Worm (Caenorhabditis elegans) whole organism, L3 larva: Measurements from ENCODE around the gene ufbp-1.

Experiments
- R02D3.7 ChIP-seq: fragments of 150-350 bp; optimal IDR thresholded peaks from 2 replicates; lab custom pipeline; 2014; ENCODE audit warnings: missing biosample characterization, missing genetic modification characterization
- ZK546.5 ChIP-seq: sonication (generic microtip); optimal IDR thresholded peaks from 2 replicates; lab custom pipeline; 2017; ENCODE audit warnings: missing biosample characterization, missing genetic modification characterization
- aly-2 ChIP-seq: fragments of 150-350 bp; optimal IDR thresholded peaks from 2 replicates; lab custom pipeline; 2014; ENCODE audit warnings: missing biosample characterization, missing genetic modification characterization
- ceh-82 ChIP-seq: fragments of 150-350 bp; optimal IDR thresholded peaks from 2 replicates; lab custom pipeline; 2014; ENCODE audit warnings: missing biosample characterization, missing genetic modification characterization
- ceh-9 ChIP-seq: sonication (generic microtip); optimal IDR thresholded peaks from 2 replicates; lab custom pipeline; 2018; ENCODE audit warnings: missing biosample characterization, missing genetic modification characterization
- egl-27 ChIP-seq: sonication (generic microtip); optimal IDR thresholded peaks from 4 replicates; lab custom pipeline; 2017; ENCODE audit warnings: missing biosample characterization, missing genetic modification reagents, missing genetic modification characterization
- egl-5 ChIP-seq: fragments of 150-350 bp; optimal IDR thresholded peaks from 2 replicates; lab custom pipeline; 2017; ENCODE audit warnings: missing biosample characterization, missing genetic modification reagents, missing genetic modification characterization, inconsistent platforms
- elt-1 ChIP-seq: fragments of 150-350 bp; optimal IDR thresholded peaks from 2 replicates; lab custom pipeline; 2014; ENCODE audit warnings: missing biosample characterization, missing genetic modification characterization
- elt-2 ChIP-seq: sonication (generic microtip); optimal IDR thresholded peaks from 2 replicates; lab custom pipeline; 2016; ENCODE audit warnings: missing genetic modification reagents, mild to moderate bottlenecking, missing genetic modification characterization, missing compliant biosample characterization
- elt-3 ChIP-seq, 3 experiments: fragments of 150-350 bp in 1 of 3; sonication (generic microtip) in 2 of 3; optimal IDR thresholded peaks; 2 replicates in 2 of 3; 4 replicates in 1 of 3; lab custom pipeline; 2014 to 2017; ENCODE audit warnings: missing biosample characterization in 3 of 3, missing genetic modification characterization in 3 of 3
- eor-1 ChIP-seq, 2 experiments: fragments of 150-350 bp; optimal IDR thresholded peaks; 2 replicates each; lab custom pipeline; 2014 to 2018; ENCODE audit warnings: missing biosample characterization in 2 of 2, missing genetic modification characterization in 2 of 2
- fkh-10 ChIP-seq: sonication (generic microtip); optimal IDR thresholded peaks from 2 replicates; lab custom pipeline; 2017; ENCODE audit warnings: missing biosample characterization, missing genetic modification reagents, missing genetic modification characterization
- fkh-2 ChIP-seq: fragments of 150-350 bp; optimal IDR thresholded peaks from 2 replicates; lab custom pipeline; 2014; ENCODE audit warnings: missing biosample characterization, missing genetic modification reagents, missing genetic modification characterization
- fos-1 ChIP-seq: fragments of 150-350 bp; optimal IDR thresholded peaks from 2 replicates; lab custom pipeline; 2014; ENCODE audit warnings: missing biosample characterization, missing genetic modification characterization
- hmg-11 ChIP-seq: sonication (generic microtip); optimal IDR thresholded peaks from 2 replicates; lab custom pipeline; 2016; ENCODE audit warnings: missing genetic modification characterization, missing compliant biosample characterization
- jun-1 ChIP-seq: fragments of 150-350 bp; optimal IDR thresholded peaks from 2 replicates; lab custom pipeline; 2014; ENCODE audit warnings: missing biosample characterization, missing genetic modification reagents, missing genetic modification characterization
- lin-15B ChIP-seq: fragments of 150-350 bp; optimal IDR thresholded peaks from 2 replicates; lab custom pipeline; 2014; ENCODE audit warnings: missing biosample characterization, missing genetic modification characterization
- lin-39 ChIP-seq: fragments of 150-350 bp; optimal IDR thresholded peaks from 2 replicates; lab custom pipeline; 2018; ENCODE audit warnings: missing biosample characterization, missing genetic modification reagents, missing genetic modification characterization
- mdl-1 ChIP-seq: fragments of 150-350 bp; optimal IDR thresholded peaks from 2 replicates; lab custom pipeline; 2014; ENCODE audit warnings: missing biosample characterization, missing genetic modification characterization
- mml-1 ChIP-seq: fragments of 150-350 bp; sonication (generic microtip); optimal IDR thresholded peaks from 3 replicates; lab custom pipeline; 2014; ENCODE audit warnings: missing biosample characterization, missing genetic modification characterization
- nfya-1 ChIP-seq: sonication (generic microtip); optimal IDR thresholded peaks from 2 replicates; lab custom pipeline; 2017; ENCODE audit warnings: missing genetic modification characterization, mild to moderate bottlenecking, missing compliant biosample characterization, antibody characterized with exemption, moderate library complexity; ENCODE audit not compliant: insufficient read depth
- nhr-12 ChIP-seq: fragments of 150-350 bp; optimal IDR thresholded peaks from 2 replicates; lab custom pipeline; 2014; ENCODE audit warnings: missing biosample characterization, missing genetic modification characterization
- nhr-23 ChIP-seq: fragments of 150-350 bp; optimal IDR thresholded peaks from 2 replicates; lab custom pipeline; 2014; ENCODE audit warnings: missing biosample characterization, missing genetic modification reagents, missing genetic modification characterization
- nhr-237 ChIP-seq: fragments of 150-350 bp; optimal IDR thresholded peaks from 2 replicates; lab custom pipeline; 2014; ENCODE audit warnings: missing biosample characterization, missing genetic modification characterization
- nhr-25 ChIP-seq: sonication (generic microtip); optimal IDR thresholded peaks from 2 replicates; lab custom pipeline; 2017; ENCODE audit warnings: missing biosample characterization, missing genetic modification characterization
- nhr-28 ChIP-seq: fragments of 150-350 bp; optimal IDR thresholded peaks from 2 replicates; lab custom pipeline; 2014; ENCODE audit warnings: missing biosample characterization, missing genetic modification characterization
- nhr-77 ChIP-seq: fragments of 150-350 bp; optimal IDR thresholded peaks from 2 replicates; lab custom pipeline; 2014; ENCODE audit warnings: missing biosample characterization, missing genetic modification characterization
- pqm-1 ChIP-seq: fragments of 150-350 bp; optimal IDR thresholded peaks from 2 replicates; lab custom pipeline; 2017; ENCODE audit warnings: missing biosample characterization, missing genetic modification characterization, inconsistent platforms
- skn-1 ChIP-seq: fragments of 150-350 bp; optimal IDR thresholded peaks from 2 replicates; lab custom pipeline; 2014; ENCODE audit warnings: missing biosample characterization, missing genetic modification characterization
- tbx-2 ChIP-seq: sonication (generic microtip); optimal IDR thresholded peaks from 2 replicates; lab custom pipeline; 2016; ENCODE audit warnings: mild to moderate bottlenecking, missing genetic modification characterization, missing compliant biosample characterization
- unc-39 ChIP-seq: sonication (generic microtip); optimal IDR thresholded peaks from 4 replicates; lab custom pipeline; 2017; ENCODE audit warnings: missing biosample characterization, missing genetic modification characterization
- unc-62 ChIP-seq: fragments of 150-350 bp; sonication (generic microtip); optimal IDR thresholded peaks from 4 replicates; lab custom pipeline; 2014; ENCODE audit warnings: missing biosample characterization, missing genetic modification reagents, missing genetic modification characterization
- zag-1 ChIP-seq: fragments of 150-350 bp; optimal IDR thresholded peaks from 2 replicates; lab custom pipeline; 2014; ENCODE audit warnings: missing biosample characterization, missing genetic modification characterization
- ztf-11 ChIP-seq: fragments of 150-350 bp; optimal IDR thresholded peaks from 2 replicates; lab custom pipeline; 2014; ENCODE audit warnings: missing biosample characterization, missing genetic modification characterization
- ztf-4 ChIP-seq: fragments of 150-350 bp; optimal IDR thresholded peaks from 2 replicates; lab custom pipeline; 2014; ENCODE audit warnings: missing biosample characterization, missing genetic modification characterization

Gene ufbp-1

DNA sequence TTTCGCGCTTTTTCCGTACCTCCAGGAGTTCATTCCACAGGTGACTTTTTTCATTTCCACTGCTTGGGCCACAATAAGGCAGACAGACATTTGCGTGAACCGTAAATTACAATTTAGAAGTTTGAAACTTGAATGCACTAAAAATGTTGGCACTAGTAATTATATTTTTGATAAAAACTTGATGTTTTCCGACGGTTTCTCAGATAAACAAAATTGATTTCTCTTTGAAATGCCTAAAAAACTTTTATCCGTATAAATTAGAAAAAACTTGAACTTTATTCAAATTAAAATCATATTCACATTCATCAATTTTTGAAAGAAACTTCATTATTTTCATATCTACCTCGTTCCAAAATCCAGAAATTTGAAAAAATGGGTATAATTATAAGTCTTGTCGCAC is 47.7 kb downstream of the ufbp-1 start, which contains the start of gene ZK353.3:
Gene ZK353.3, plus strand, starts transcription at position 301 of the 400 bp plus-strand sequence.
- TF ChIP-seq elt-2 (tag; lab: Kevin White, UChicago): no peak
- TF ChIP-seq unc-62 (GFP tag; lab: Kevin White, UChicago): no peak
- no peak for TF ChIP-seq hmg-11
- no peak for TF ChIP-seq egl-5 (tag; lab: Kevin White, UChicago)
- TF ChIP-seq R02D3.7: no peak
- TF ChIP-seq fos-1 (tag; lab: Kevin White, UChicago): no peak
- TF ChIP-seq eor-1 (tag; optimal IDR thresholded peaks at IDR 0.05; lab: Kevin White, UChicago): no peak
- no peak for TF ChIP-seq ZK546.5 (tag; lab: Kevin White, UChicago)
- TF ChIP-seq lin-39 (tag; lab: Kevin White, UChicago): no peak
- no peak for TF ChIP-seq aly-2 (tag; lab: Kevin White, UChicago)
- no peak for TF ChIP-seq egl-27 (tag; lab: Kevin White, UChicago)
- TF ChIP-seq ztf-4 (tag; lab: Kevin White, UChicago): no peak
- TF ChIP-seq nhr-12 (tag; lab: Kevin White, UChicago): no peak

DNA sequence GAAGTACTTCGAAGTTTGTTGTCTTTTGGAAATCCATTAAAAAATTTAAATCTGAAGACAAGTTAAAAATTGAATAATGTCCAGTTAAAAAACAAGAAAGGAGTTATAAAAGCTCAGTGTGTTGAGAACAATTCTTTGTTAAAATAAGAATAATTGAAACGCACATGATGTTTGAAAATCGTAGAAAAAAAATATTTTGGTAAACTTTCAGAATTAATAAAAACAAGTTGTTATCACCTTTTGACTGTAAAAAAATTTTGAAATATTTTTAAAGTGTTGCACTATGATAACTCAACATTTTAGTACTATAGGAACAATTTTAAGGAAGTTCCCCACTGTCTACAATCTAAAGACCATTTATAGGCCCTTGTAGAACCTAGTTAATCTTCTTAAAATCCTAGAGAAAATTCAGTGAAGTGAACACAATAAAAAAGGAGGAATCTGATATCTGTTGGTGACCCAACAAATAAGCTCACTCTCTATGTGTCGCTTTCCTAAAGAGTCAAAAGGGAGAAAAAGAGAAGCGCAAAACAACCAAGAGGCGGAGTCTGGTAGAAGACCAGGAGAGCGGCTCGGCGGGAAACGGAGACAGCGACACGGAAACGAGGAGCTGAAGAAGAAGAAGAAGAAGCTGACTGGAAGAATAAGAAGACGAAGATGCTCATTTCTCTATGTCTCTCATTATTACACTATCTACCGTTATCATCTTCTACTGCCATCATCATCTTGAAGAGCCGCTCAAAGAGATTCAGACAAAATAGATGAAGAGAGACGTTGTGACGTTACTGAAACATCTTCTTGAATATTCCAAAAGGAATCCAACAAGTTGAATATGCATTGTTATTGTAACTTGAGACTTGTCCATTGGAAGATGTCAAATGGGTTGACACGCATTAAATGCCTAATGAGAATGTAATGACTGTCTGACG is 48.8 kb downstream of the ufbp-1 start, which contains the start of gene ZK353.10:
Gene ZK353.10, minus strand, starts transcription at position 51 of the 929 bp plus-strand sequence.
- no peak for TF ChIP-seq elt-3 (tag; optimal IDR thresholded peaks at IDR 0.05; lab: Kevin White, UChicago)
- TF ChIP-seq lin-39 (tag; lab: Kevin White, UChicago): peak; percentile 10
- TF ChIP-seq ceh-9 (tag; lab: Kevin White, UChicago): no peak
- no peak for TF ChIP-seq nhr-28 (tag; lab: Kevin White, UChicago)
- TF ChIP-seq nhr-237 (tag; lab: Kevin White, UChicago): no peak
- TF ChIP-seq nhr-77 (tag; lab: Kevin White, UChicago): no peak
- TF ChIP-seq skn-1: peak; percentile 39
- TF ChIP-seq egl-5 (tag; lab: Kevin White, UChicago): no peak
- no peak for TF ChIP-seq mdl-1
- no peak for TF ChIP-seq elt-1 (tag; lab: Kevin White, UChicago)
- TF ChIP-seq aly-2 (tag; lab: Kevin White, UChicago): no peak
- TF ChIP-seq fos-1 (tag; lab: Kevin White, UChicago): no peak
- TF ChIP-seq lin-15B (tag; lab: Kevin White, UChicago): peak; percentile 7

DNA sequence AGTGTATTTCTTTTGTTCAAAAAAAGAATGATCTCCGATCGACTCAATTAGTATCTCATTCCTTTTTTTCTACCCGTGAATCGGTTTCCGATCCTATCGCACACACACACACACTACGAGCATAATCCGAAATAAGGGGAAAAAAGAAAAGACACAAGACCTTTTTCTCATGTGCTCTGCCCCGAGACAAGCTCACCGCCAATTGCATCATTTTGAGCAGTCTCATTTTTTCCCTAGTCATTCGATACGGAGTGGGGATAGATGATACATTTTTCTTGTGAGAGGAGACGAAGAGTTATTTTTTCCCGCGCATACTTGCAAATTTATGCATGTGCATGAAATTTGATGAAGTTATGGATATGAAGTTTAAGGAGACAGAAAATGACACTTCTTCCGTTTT is 51.1 kb downstream of the ufbp-1 start:
- peak; percentile 29 for TF ChIP-seq fkh-10 (GFP tag; lab: Kevin White, UChicago)
- TF ChIP-seq ztf-11 (tag; lab: Kevin White, UChicago): no peak
- TF ChIP-seq lin-15B (tag; lab: Kevin White, UChicago): no peak
- TF ChIP-seq elt-3 (tag; optimal IDR thresholded peaks at IDR 0.05; lab: Kevin White, UChicago): no peak
- no peak for TF ChIP-seq ztf-4 (tag; lab: Kevin White, UChicago)
- TF ChIP-seq nfya-1 (tag; lab: Kevin White, UChicago): peak; percentile 71
- TF ChIP-seq aly-2 (tag; lab: Kevin White, UChicago): no peak
- TF ChIP-seq ceh-82 (tag; lab: Kevin White, UChicago): no peak
- no peak for TF ChIP-seq unc-39 (tag; lab: Kevin White, UChicago)
- TF ChIP-seq hmg-11: peak; percentile 38
- TF ChIP-seq nhr-77 (tag; lab: Kevin White, UChicago): no peak
- no peak for TF ChIP-seq jun-1 (tag; lab: Kevin White, UChicago)
- peak; percentile 50 for TF ChIP-seq lin-39 (tag; lab: Kevin White, UChicago)
- peak; percentile 10 for TF ChIP-seq tbx-2 (tag; lab: Kevin White, UChicago)

DNA sequence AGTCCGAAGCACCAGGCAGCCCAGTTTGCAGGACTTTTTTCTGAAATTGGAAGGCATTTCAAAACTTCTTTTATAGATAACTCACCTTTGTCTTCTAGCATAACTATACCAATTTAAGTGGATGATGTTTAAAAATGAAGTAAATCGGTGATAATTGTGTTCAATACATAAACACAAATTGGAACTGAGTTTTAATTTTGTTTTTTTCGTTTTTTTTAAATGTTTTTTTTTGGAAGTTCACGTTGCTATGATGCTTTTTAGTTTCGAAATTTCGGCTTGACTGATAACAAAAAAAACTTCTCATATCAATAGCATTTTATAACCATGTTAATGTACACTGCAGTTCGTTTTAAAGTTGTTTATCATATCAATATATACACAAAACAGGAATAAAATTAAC is 53.9 kb downstream of the ufbp-1 start, which contains the start of gene ZK353.4:
Gene ZK353.4, minus strand, starts transcription at position 101 of the 400 bp plus-strand sequence.
- TF ChIP-seq elt-1 (tag; lab: Kevin White, UChicago): no peak
- no peak for TF ChIP-seq fos-1 (tag; lab: Kevin White, UChicago)
- TF ChIP-seq skn-1: no peak
- no peak for TF ChIP-seq mml-1 (tag; lab: Kevin White, UChicago)
- no peak for TF ChIP-seq nhr-23 (tag; lab: Kevin White, UChicago)
- no peak for TF ChIP-seq zag-1
- no peak for TF ChIP-seq pqm-1 (tag; lab: Kevin White, UChicago)
- TF ChIP-seq fkh-2 (tag; lab: Kevin White, UChicago): no peak
- TF ChIP-seq elt-2 (tag; lab: Kevin White, UChicago): no peak
- no peak for TF ChIP-seq unc-39 (tag; lab: Kevin White, UChicago)
- no peak for TF ChIP-seq nhr-25 (tag; lab: Kevin White, UChicago)
- TF ChIP-seq egl-27 (tag; lab: Kevin White, UChicago): no peak
- no peak for TF ChIP-seq jun-1 (tag; lab: Kevin White, UChicago)
- no peak for TF ChIP-seq fkh-10 (GFP tag; lab: Kevin White, UChicago)
- TF ChIP-seq ZK546.5 (tag; lab: Kevin White, UChicago): no peak
